Worm (Caenorhabditis elegans) whole organism, L2 larva: ENCODE data around the gene F26G5.1.

Experiments
- C34F6.9 ChIP-seq: fragments of 150-350 bp; optimal IDR thresholded peaks from 2 replicates; lab custom pipeline; 2014; ENCODE audit warnings: missing biosample characterization, missing genetic modification characterization
- F13H6.1 ChIP-seq: sonication (generic microtip); optimal IDR thresholded peaks from 2 replicates; lab custom pipeline; 2016; ENCODE audit warnings: missing genetic modification characterization, missing compliant biosample characterization
- R02D3.7 ChIP-seq: fragments of 150-350 bp; optimal IDR thresholded peaks from 2 replicates; lab custom pipeline; 2014; ENCODE audit warnings: missing biosample characterization, missing genetic modification characterization
- Y55F3AM.14 ChIP-seq: fragments of 200-800 bp; sonication (Bioruptor generic); optimal IDR thresholded peaks from 2 replicates; lab custom pipeline; 2018; ENCODE audit warnings: mild to moderate bottlenecking, missing genetic modification characterization, missing compliant biosample characterization
- ZK546.5 ChIP-seq: sonication (generic microtip); optimal IDR thresholded peaks from 2 replicates; lab custom pipeline; 2017; ENCODE audit warnings: missing biosample characterization, missing genetic modification characterization
- alr-1 ChIP-seq: fragments of 150-350 bp; optimal IDR thresholded peaks from 2 replicates; lab custom pipeline; 2014; ENCODE audit warnings: missing biosample characterization, missing genetic modification characterization
- aly-2 ChIP-seq: fragments of 150-350 bp; optimal IDR thresholded peaks from 2 replicates; lab custom pipeline; 2014; ENCODE audit warnings: missing biosample characterization, missing genetic modification characterization
- ama-1 ChIP-seq: fragments of 150-350 bp; optimal IDR thresholded peaks from 2 replicates; lab custom pipeline; 2018; ENCODE audit warnings: inconsistent platforms
- blmp-1 ChIP-seq: sonication (generic microtip); optimal IDR thresholded peaks from 2 replicates; lab custom pipeline; 2017; ENCODE audit warnings: missing genetic modification characterization, mild to moderate bottlenecking, missing compliant biosample characterization, antibody characterized with exemption, moderate library complexity; ENCODE audit not compliant: insufficient read depth
- ceh-16 ChIP-seq: fragments of 150-350 bp; optimal IDR thresholded peaks from 2 replicates; lab custom pipeline; 2014; ENCODE audit warnings: missing biosample characterization, missing genetic modification characterization
- crh-2 ChIP-seq: sonication (generic microtip); optimal IDR thresholded peaks from 2 replicates; lab custom pipeline; 2017; ENCODE audit warnings: missing biosample characterization, missing genetic modification characterization
- dmd-4 ChIP-seq: sonication (generic microtip); optimal IDR thresholded peaks from 2 replicates; lab custom pipeline; 2017; ENCODE audit warnings: missing biosample characterization, missing genetic modification characterization
- egl-27 ChIP-seq: sonication (generic microtip); optimal IDR thresholded peaks from 3 replicates; lab custom pipeline; 2017; ENCODE audit warnings: missing biosample characterization, missing genetic modification reagents, missing genetic modification characterization
- elt-1 ChIP-seq: fragments of 150-350 bp; optimal IDR thresholded peaks from 2 replicates; lab custom pipeline; 2014; ENCODE audit warnings: missing biosample characterization, missing genetic modification characterization
- fos-1 ChIP-seq: fragments of 150-350 bp; optimal IDR thresholded peaks from 2 replicates; lab custom pipeline; 2014; ENCODE audit warnings: missing biosample characterization, missing genetic modification characterization
- lin-11 ChIP-seq: fragments of 150-350 bp; sonication (generic microtip); optimal IDR thresholded peaks from 2 replicates; lab custom pipeline; 2014; ENCODE audit warnings: missing biosample characterization, missing genetic modification characterization, inconsistent platforms, mixed read lengths
- lin-13 ChIP-seq: fragments of 150-350 bp; optimal IDR thresholded peaks from 2 replicates; lab custom pipeline; 2014; ENCODE audit warnings: missing biosample characterization, missing genetic modification reagents, missing genetic modification characterization
- lin-39 ChIP-seq: fragments of 150-350 bp; optimal IDR thresholded peaks from 2 replicates; lab custom pipeline; 2014; ENCODE audit warnings: missing biosample characterization, missing genetic modification reagents, missing genetic modification characterization
- lsy-2 ChIP-seq, 2 experiments: fragments of 150-350 bp in 1 of 2; sonication (generic microtip) in 1 of 2; optimal IDR thresholded peaks; 2 replicates each; lab custom pipeline; 2014 to 2017; ENCODE audit warnings: missing biosample characterization in 2 of 2, missing genetic modification characterization in 2 of 2
- mab-5 ChIP-seq: fragments of 150-350 bp; optimal IDR thresholded peaks from 2 replicates; lab custom pipeline; 2014; ENCODE audit warnings: missing biosample characterization, missing genetic modification characterization
- mbf-1 ChIP-seq: sonication (generic microtip); optimal IDR thresholded peaks from 2 replicates; lab custom pipeline; 2017; ENCODE audit warnings: missing biosample characterization, missing genetic modification characterization
- mdl-1 ChIP-seq, 2 experiments: fragments of 150-350 bp in 1 of 2; sonication (generic microtip) in 1 of 2; optimal IDR thresholded peaks; 2 replicates each; lab custom pipeline; 2017; ENCODE audit warnings: missing biosample characterization in 2 of 2, missing genetic modification characterization in 2 of 2
- nhr-10 ChIP-seq: sonication (generic microtip); optimal IDR thresholded peaks from 2 replicates; lab custom pipeline; 2017; ENCODE audit warnings: missing biosample characterization, missing genetic modification characterization
- nhr-11 ChIP-seq: fragments of 150-350 bp; optimal IDR thresholded peaks from 2 replicates; lab custom pipeline; 2014; ENCODE audit warnings: missing biosample characterization, missing genetic modification characterization
- nhr-12 ChIP-seq: fragments of 150-350 bp; optimal IDR thresholded peaks from 2 replicates; lab custom pipeline; 2014; ENCODE audit warnings: missing biosample characterization, missing genetic modification characterization
- nhr-129 ChIP-seq: fragments of 150-350 bp; optimal IDR thresholded peaks from 2 replicates; lab custom pipeline; 2014; ENCODE audit warnings: missing biosample characterization, missing genetic modification characterization
- nhr-21 ChIP-seq: fragments of 150-350 bp; optimal IDR thresholded peaks from 2 replicates; lab custom pipeline; 2014; ENCODE audit warnings: missing biosample characterization, missing genetic modification characterization
- nhr-23 ChIP-seq: fragments of 150-350 bp; optimal IDR thresholded peaks from 2 replicates; lab custom pipeline; 2014; ENCODE audit warnings: missing biosample characterization, missing genetic modification reagents, missing genetic modification characterization
- nhr-237 ChIP-seq: fragments of 150-350 bp; optimal IDR thresholded peaks from 2 replicates; lab custom pipeline; 2014; ENCODE audit warnings: missing biosample characterization, missing genetic modification characterization
- nhr-6 ChIP-seq: fragments of 150-350 bp; optimal IDR thresholded peaks from 2 replicates; lab custom pipeline; 2014; ENCODE audit warnings: missing biosample characterization, missing genetic modification characterization
- nhr-77 ChIP-seq: fragments of 150-350 bp; optimal IDR thresholded peaks from 2 replicates; lab custom pipeline; 2014; ENCODE audit warnings: missing biosample characterization, missing genetic modification characterization
- peb-1 ChIP-seq: fragments of 150-350 bp; optimal IDR thresholded peaks from 2 replicates; lab custom pipeline; 2014; ENCODE audit warnings: missing biosample characterization, missing genetic modification characterization
- sem-4 ChIP-seq: fragments of 150-350 bp; optimal IDR thresholded peaks from 2 replicates; lab custom pipeline; 2014; ENCODE audit warnings: missing biosample characterization, missing genetic modification reagents, missing genetic modification characterization
- skn-1 ChIP-seq: sonication (generic microtip); optimal IDR thresholded peaks from 2 replicates; lab custom pipeline; 2017; ENCODE audit warnings: missing biosample characterization, missing genetic modification characterization
- sma-9 ChIP-seq, 2 experiments: fragments of 150-350 bp in 1 of 2; sonication (generic microtip) in 1 of 2; optimal IDR thresholded peaks; 2 replicates each; lab custom pipeline; 2014 to 2016; ENCODE audit warnings: missing genetic modification characterization in 2 of 2, mild to moderate bottlenecking in 1 of 2, missing biosample characterization in 1 of 2, missing compliant biosample characterization in 1 of 2, missing genetic modification reagents in 1 of 2, moderate library complexity in 1 of 2
- unc-55 ChIP-seq: fragments of 150-350 bp; sonication (generic microtip); optimal IDR thresholded peaks from 3 replicates; lab custom pipeline; 2014; ENCODE audit warnings: missing biosample characterization, missing genetic modification reagents, missing genetic modification characterization
- unc-62 ChIP-seq: fragments of 150-350 bp; optimal IDR thresholded peaks from 2 replicates; lab custom pipeline; 2014; ENCODE audit warnings: missing biosample characterization, missing genetic modification reagents, missing genetic modification characterization
- ztf-1 ChIP-seq: fragments of 200-800 bp; sonication (Bioruptor generic); conservative IDR thresholded peaks from 2 replicates; pipeline ENCODE4 v1.3.6; 2022; ENCODE audit warnings: missing genetic modification characterization, missing compliant biosample characterization
- ztf-11 ChIP-seq: sonication (generic microtip); optimal IDR thresholded peaks from 2 replicates; lab custom pipeline; 2017; ENCODE audit warnings: missing biosample characterization, missing genetic modification characterization
- ztf-4 ChIP-seq: fragments of 150-350 bp; optimal IDR thresholded peaks from 2 replicates; lab custom pipeline; 2014; ENCODE audit warnings: missing biosample characterization, missing genetic modification characterization

The F26G5.1 gene

DNA sequence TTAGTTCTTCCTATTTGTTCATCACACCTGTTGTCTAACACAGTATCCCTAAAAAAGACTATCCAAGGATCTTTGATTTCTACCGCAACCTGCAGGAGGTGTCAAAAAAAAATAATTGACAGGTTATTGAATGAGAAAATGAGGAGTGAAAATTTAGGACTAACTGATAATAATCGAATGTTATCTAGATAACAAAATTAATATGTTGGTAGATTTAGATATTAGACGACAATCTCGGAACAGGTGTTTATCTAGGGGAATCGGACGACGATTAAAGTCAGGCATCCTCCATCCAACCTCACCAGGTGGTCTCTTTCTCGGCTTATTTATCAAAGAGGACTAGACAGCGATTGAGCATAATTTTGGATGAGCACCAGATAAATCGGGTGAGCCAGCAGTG, 6.5 kb upstream of the F26G5.1 start:
- no peak for TF ChIP-seq peb-1 (tag; lab: Kevin White, UChicago)
- TF ChIP-seq elt-1 (tag; lab: Kevin White, UChicago): no peak
- no peak for TF ChIP-seq ztf-1
- TF ChIP-seq aly-2: no peak
- TF ChIP-seq nhr-6 (tag; lab: Kevin White, UChicago): no peak
- no peak for TF ChIP-seq mbf-1 (tag; lab: Kevin White, UChicago)

DNA sequence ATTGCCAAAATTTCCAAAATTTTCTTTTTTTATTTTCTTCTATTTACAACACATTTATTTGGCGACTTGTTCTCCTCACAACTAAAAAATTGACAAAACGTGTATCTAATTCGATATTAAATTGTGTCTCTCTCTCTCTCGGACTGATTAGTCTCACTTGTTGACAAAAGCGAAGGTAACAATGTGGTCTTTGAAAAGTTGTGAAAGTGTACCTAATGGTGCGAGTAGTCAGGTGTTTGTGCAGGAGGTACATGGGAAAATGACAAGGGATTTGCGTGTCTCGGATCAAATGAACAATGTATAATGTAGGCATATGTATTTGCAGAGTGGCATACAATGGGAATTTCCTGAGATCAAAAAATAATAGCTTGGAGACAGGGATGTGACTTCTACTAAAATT, 5.8 kb upstream of the F26G5.1 start:
- no peak for TF ChIP-seq sem-4
- TF ChIP-seq nhr-129 (tag; lab: Kevin White, UChicago): peak; percentile 67
- TF ChIP-seq nhr-10 (tag; lab: Kevin White, UChicago): no peak

DNA sequence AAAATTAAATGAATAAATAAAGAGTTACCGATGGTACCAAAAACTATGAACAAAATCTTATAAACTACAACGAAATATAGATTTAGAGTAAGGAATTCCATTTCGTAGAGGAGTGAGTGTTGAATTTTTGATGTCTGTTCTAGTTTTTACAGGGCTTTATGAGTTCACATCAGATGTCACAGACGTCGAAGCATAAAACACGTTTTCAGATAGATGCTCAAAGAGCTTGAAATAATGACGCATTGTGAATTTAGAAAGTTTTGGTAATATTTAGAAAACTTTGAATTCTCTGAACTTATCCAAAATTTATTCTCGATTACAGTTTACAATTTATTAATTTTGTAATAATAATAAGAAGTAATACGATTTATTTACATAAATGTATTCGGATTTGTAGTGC, 2.3 kb upstream of the F26G5.1 start, which contains the start of gene srsx-9:
Gene srsx-9 (minus strand): TSS at position 101 of the 400 bp plus-strand sequence.
- TF ChIP-seq sma-9 (GFP tag; optimal IDR thresholded peaks at IDR 0.05; lab: Kevin White, UChicago) (no peak), sma-9 (tag; optimal IDR thresholded peaks at IDR 0.05; lab: Kevin White, UChicago) (no peak), Y55F3AM.14 (no peak), nhr-21 (tag; lab: Kevin White, UChicago) (no peak), blmp-1 (tag; lab: Kevin White, UChicago) (no peak), unc-55 (GFP tag; lab: Kevin White, UChicago) (no peak), unc-62 (GFP tag; lab: Kevin White, UChicago) (no peak), mdl-1 (tag; optimal IDR thresholded peaks at IDR 0.05; lab: Kevin White, UChicago) (no peak), ztf-4 (tag; lab: Kevin White, UChicago) (no peak), mab-5 (no peak), crh-2 (tag; lab: Kevin White, UChicago) (no peak), nhr-11 (tag; lab: Kevin White, UChicago) (no peak), dmd-4 (no peak), ztf-1 (no peak), ztf-11 (tag; lab: Kevin White, UChicago) (no peak), nhr-237 (tag; lab: Kevin White, UChicago) (no peak), lin-13 (no peak), aly-2 (no peak), lin-39 (no peak), nhr-23 (tag; lab: Kevin White, UChicago) (no peak), egl-27 (tag; lab: Kevin White, UChicago) (no peak)

DNA sequence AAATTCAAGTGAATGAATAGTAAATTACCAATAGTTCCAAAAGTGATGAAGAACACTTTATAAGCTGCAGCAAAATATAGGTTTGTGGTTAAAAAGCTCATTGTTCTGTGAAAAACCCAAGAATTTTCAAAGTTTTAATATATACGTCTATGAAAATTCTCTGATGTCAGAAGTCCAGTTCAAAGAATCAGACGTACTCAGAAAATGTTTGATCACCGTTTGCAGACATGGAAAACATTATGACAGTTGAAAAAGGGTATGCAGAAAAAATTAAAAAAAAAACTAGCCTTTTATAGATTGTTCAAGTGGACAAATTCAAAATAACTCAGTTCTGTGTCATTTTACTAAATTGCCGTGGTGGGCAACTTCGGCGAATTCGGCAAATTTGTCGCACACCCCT, 601 bp upstream of the F26G5.1 start, which contains the start of gene srsx-10:
Gene srsx-10 (minus strand): TSS at position 101 of the 400 bp plus-strand sequence.
- no peak for TF ChIP-seq nhr-23 (tag; lab: Kevin White, UChicago)
- no peak for TF ChIP-seq nhr-12 (tag; lab: Kevin White, UChicago)
- TF ChIP-seq F13H6.1 (tag; lab: Kevin White, UChicago): no peak
- TF ChIP-seq lin-11: no peak
- TF ChIP-seq blmp-1 (tag; lab: Kevin White, UChicago): no peak

DNA sequence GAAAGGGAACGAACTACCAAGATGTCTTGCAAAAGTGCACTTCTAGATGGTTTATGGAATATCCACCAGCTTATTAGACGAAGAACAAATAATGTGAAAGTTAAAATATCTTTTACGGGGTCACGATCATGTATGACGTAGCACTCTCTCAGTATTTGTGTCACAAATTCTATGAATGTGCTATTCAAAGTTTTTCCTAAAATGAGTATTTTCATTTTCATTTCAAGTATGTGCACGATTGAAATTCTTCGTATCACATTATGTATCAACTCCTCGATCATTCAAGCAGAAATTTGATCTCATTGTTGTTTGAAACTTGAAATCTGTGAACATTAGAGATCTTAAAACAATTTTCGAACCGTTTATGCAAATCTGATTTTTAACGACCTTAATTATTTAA, 2.3 kb downstream of the F26G5.1 start:
- TF ChIP-seq lsy-2 (tag; optimal IDR thresholded peaks at IDR 0.05; lab: Kevin White, UChicago) (no peak), elt-1 (tag; lab: Kevin White, UChicago) (no peak), mbf-1 (tag; lab: Kevin White, UChicago) (no peak), nhr-23 (tag; lab: Kevin White, UChicago) (no peak), lin-11 (no peak), R02D3.7 (tag; lab: Kevin White, UChicago) (no peak), fos-1 (tag; lab: Kevin White, UChicago) (no peak)

DNA sequence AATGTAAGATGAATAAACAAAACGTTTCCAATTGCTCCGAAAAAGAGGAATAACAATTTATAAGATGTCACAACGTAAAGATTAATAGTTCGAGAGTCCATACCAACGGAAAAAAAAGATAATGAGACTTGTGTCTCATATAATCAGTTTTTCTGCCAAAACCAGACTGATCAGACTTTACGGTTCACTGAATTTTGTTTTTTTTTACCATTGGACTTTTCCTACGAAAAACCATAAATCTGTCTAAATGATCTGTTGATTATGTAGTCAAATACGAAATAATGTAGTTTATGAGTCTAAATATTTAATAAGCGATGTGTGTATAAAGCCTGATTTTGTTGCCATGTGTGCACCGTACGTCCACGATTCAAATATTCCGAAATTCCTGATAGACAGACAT, 3.8 kb downstream of the F26G5.1 start, which contains the start of gene srsx-11:
Gene srsx-11 (minus strand): TSS at position 101 of the 400 bp plus-strand sequence.
- no peak for TF ChIP-seq fos-1 (tag; lab: Kevin White, UChicago)
- TF ChIP-seq nhr-129 (tag; lab: Kevin White, UChicago): no peak
- TF ChIP-seq ZK546.5 (tag; lab: Kevin White, UChicago): no peak
- TF ChIP-seq F13H6.1 (tag; lab: Kevin White, UChicago): no peak
- TF ChIP-seq alr-1: no peak
- no peak for TF ChIP-seq sma-9 (GFP tag; optimal IDR thresholded peaks at IDR 0.05; lab: Kevin White, UChicago)
- TF ChIP-seq sma-9 (tag; optimal IDR thresholded peaks at IDR 0.05; lab: Kevin White, UChicago): no peak
- no peak for TF ChIP-seq ztf-4 (tag; lab: Kevin White, UChicago)
- TF ChIP-seq mdl-1 (tag; optimal IDR thresholded peaks at IDR 0.05; lab: Kevin White, UChicago): no peak
- TF ChIP-seq lsy-2 (tag; optimal IDR thresholded peaks at IDR 0.05; lab: Kevin White, UChicago): no peak
- TF ChIP-seq lin-13: no peak
- no peak for TF ChIP-seq R02D3.7 (tag; lab: Kevin White, UChicago)
- no peak for TF ChIP-seq nhr-237 (tag; lab: Kevin White, UChicago)
- TF ChIP-seq ama-1 (lab: Kevin White, UChicago): no peak
- no peak for TF ChIP-seq nhr-77 (tag; lab: Kevin White, UChicago)
- no peak for TF ChIP-seq ceh-16 (tag; lab: Kevin White, UChicago)
- TF ChIP-seq blmp-1 (tag; lab: Kevin White, UChicago): no peak
- no peak for TF ChIP-seq skn-1 (tag; lab: Kevin White, UChicago)
- TF ChIP-seq C34F6.9 (tag; lab: Kevin White, UChicago): no peak
- TF ChIP-seq mbf-1 (tag; lab: Kevin White, UChicago): no peak
- TF ChIP-seq lin-39: no peak
